Worm (Caenorhabditis elegans): Measurements from ENCODE around the gene dph-1.

Gene dph-1

ce11 chrIII:3679083-3679482 lies 27.6 kb upstream of the dph-1 start:
- TF ChIP-seq lsy-2 (tag; optimal IDR thresholded peaks at IDR 0.05) (peak in 1 of 2 experiments; percentile 34), R02D3.7 (tag; optimal IDR thresholded peaks at IDR 0.05) (no peak), sem-4 (tag; optimal IDR thresholded peaks at IDR 0.05) (peak; percentile 9), egl-27 (tag; optimal IDR thresholded peaks at IDR 0.05) (no peak)

- TF ChIP-seq blmp-1 (tag; optimal IDR thresholded peaks at IDR 0.05; ENCODE audit: insufficient read depth) (peak; percentile 20), nhr-25 (tag; optimal IDR thresholded peaks at IDR 0.05) (peak; percentile 6), sma-9 (GFP tag; optimal IDR thresholded peaks at IDR 0.05) (peak; percentile 21), sma-9 (tag; optimal IDR thresholded peaks at IDR 0.05) (no peak), lin-39 (tag; optimal IDR thresholded peaks at IDR 0.05) (no peak)
These were observed 25.2 kb upstream of the dph-1 start for ce11 chrIII:3681351-3681938.

- TF ChIP-seq R02D3.7 (tag; optimal IDR thresholded peaks at IDR 0.05) (no peak), lsy-2 (tag; optimal IDR thresholded peaks at IDR 0.05) (no peak), Y55F3AM.14 (GFP tag; optimal IDR thresholded peaks at IDR 0.05) (no peak), unc-62 (GFP tag; optimal IDR thresholded peaks at IDR 0.05) (no peak)
These were observed 23.8 kb upstream of the dph-1 start for ce11 chrIII:3682869-3683403.

ce11 chrIII:3692516-3692915 lies 14.2 kb upstream of the dph-1 start:
- TF ChIP-seq unc-39 (tag; optimal IDR thresholded peaks at IDR 0.05) (no peak), nhr-12 (tag; optimal IDR thresholded peaks at IDR 0.05) (no peak), snpc-4 (tag; optimal IDR thresholded peaks at IDR 0.05) (no peak), C34F6.9 (tag; optimal IDR thresholded peaks at IDR 0.05) (peak; percentile 24), ceh-82 (tag; optimal IDR thresholded peaks at IDR 0.05) (no peak)

- TF ChIP-seq ztf-11 (tag; optimal IDR thresholded peaks at IDR 0.05) (no peak), blmp-1 (tag; optimal IDR thresholded peaks at IDR 0.05; ENCODE audit: insufficient read depth) (no peak), nhr-237 (tag; optimal IDR thresholded peaks at IDR 0.05) (no peak), peb-1 (tag; optimal IDR thresholded peaks at IDR 0.05) (no peak), ztf-4 (tag; optimal IDR thresholded peaks at IDR 0.05) (no peak), zag-1 (tag; optimal IDR thresholded peaks at IDR 0.05) (no peak), nhr-129 (tag; optimal IDR thresholded peaks at IDR 0.05) (no peak), nhr-11 (tag; optimal IDR thresholded peaks at IDR 0.05) (no peak), ztf-1 (GFP tag; conservative IDR thresholded peaks at IDR 0.05) (no peak), sma-9 (GFP tag; optimal IDR thresholded peaks at IDR 0.05) (no peak), sma-9 (tag; optimal IDR thresholded peaks at IDR 0.05) (no peak), dmd-4 (tag; optimal IDR thresholded peaks at IDR 0.05) (no peak), unc-39 (tag; optimal IDR thresholded peaks at IDR 0.05) (no peak), lin-11 (tag; optimal IDR thresholded peaks at IDR 0.05) (no peak), lin-13 (GFP tag; optimal IDR thresholded peaks at IDR 0.05) (no peak), nhr-10 (tag; optimal IDR thresholded peaks at IDR 0.05) (no peak), unc-62 (GFP tag; optimal IDR thresholded peaks at IDR 0.05) (no peak), mbf-1 (tag; optimal IDR thresholded peaks at IDR 0.05) (no peak), gmeb-1 (tag; optimal IDR thresholded peaks at IDR 0.05) (no peak), R02D3.7 (tag; optimal IDR thresholded peaks at IDR 0.05) (no peak)
These were observed 12.1 kb upstream of the dph-1 start, which contains the start of gene npr-15 for ce11 chrIII:3694572-3694971. Gene npr-15, minus strand, starts transcription at chrIII:3694672.

ce11 chrIII:3695398-3695797 lies 11.3 kb upstream of the dph-1 start:
- TF ChIP-seq lsy-2 (tag; optimal IDR thresholded peaks at IDR 0.05) (peak; percentile 19 to 24), unc-55 (GFP tag; optimal IDR thresholded peaks at IDR 0.05) (peak; percentile 15)

ce11 chrIII:3698366-3698765 lies 8.3 kb upstream of the dph-1 start:
- TF ChIP-seq sma-9 (GFP tag; optimal IDR thresholded peaks at IDR 0.05) (no peak), sma-9 (tag; optimal IDR thresholded peaks at IDR 0.05) (no peak), snpc-4 (tag; optimal IDR thresholded peaks at IDR 0.05) (no peak), blmp-1 (tag; optimal IDR thresholded peaks at IDR 0.05; ENCODE audit: insufficient read depth) (no peak), ztf-4 (tag; optimal IDR thresholded peaks at IDR 0.05) (no peak), skn-1 (tag; optimal IDR thresholded peaks at IDR 0.05) (no peak), lin-13 (GFP tag; optimal IDR thresholded peaks at IDR 0.05) (no peak), lsy-2 (tag; optimal IDR thresholded peaks at IDR 0.05) (no peak), sma-3 (GFP tag; optimal IDR thresholded peaks at IDR 0.05) (no peak), peb-1 (tag; optimal IDR thresholded peaks at IDR 0.05) (no peak), nhr-23 (tag; optimal IDR thresholded peaks at IDR 0.05) (no peak), ztf-1 (GFP tag; conservative IDR thresholded peaks at IDR 0.05) (no peak)
